Fruit fly (Drosophila melanogaster) whole organism, embryonic: ENCODE results near the gene CG10063.

Source experiments
- Ada2b ChIP-seq: fragments of 200-800 bp; sonication (Bioruptor generic); IDR thresholded peaks from 2 replicates; pipeline ENCODE4 v1.3.6; 2022; ENCODE audit warnings: missing biosample characterization, missing genetic modification characterization
- B-H1 ChIP-seq: fragments of 200-800 bp; sonication (Bioruptor generic); IDR thresholded peaks from 3 replicates; pipeline ENCODE4 v1.3.6; 2022; ENCODE audit warnings: missing biosample characterization, missing genetic modification characterization
- Blimp-1 ChIP-seq: fragments of 200-800 bp; sonication (Bioruptor generic); optimal IDR thresholded peaks from 3 replicates; lab custom pipeline; 2018; ENCODE audit warnings: missing biosample characterization, missing genetic modification characterization, mild to moderate bottlenecking, moderate library complexity, missing genetic modification reagents
- C15 ChIP-seq: fragments of 200-800 bp; sonication (Bioruptor generic); IDR thresholded peaks from 3 replicates; pipeline ENCODE4 v1.3.6; 2022; ENCODE audit warnings: missing biosample characterization, missing genetic modification characterization
- CG10654 ChIP-seq: fragments of 200-800 bp; sonication (Bioruptor generic); optimal IDR thresholded peaks from 2 replicates; lab custom pipeline; 2016; ENCODE audit warnings: missing biosample characterization, missing genetic modification characterization
- CG11093 ChIP-seq: fragments of 200-800 bp; sonication (Bioruptor generic); IDR thresholded peaks from 3 replicates; pipeline ENCODE4 v1.3.6; 2022; ENCODE audit warnings: missing biosample characterization, missing genetic modification characterization
- CG11398 ChIP-seq: fragments of 200-800 bp; sonication (Bioruptor generic); optimal IDR thresholded peaks from 2 replicates; lab custom pipeline; 2016; ENCODE audit warnings: missing biosample characterization, missing genetic modification characterization
- CG11504 ChIP-seq: fragments of 200-800 bp; sonication (Bioruptor generic); optimal IDR thresholded peaks from 3 replicates; lab custom pipeline; 2019; ENCODE audit warnings: missing biosample characterization, mild to moderate bottlenecking, missing genetic modification characterization, moderate library complexity
- CG11695 ChIP-seq: fragments of 200-800 bp; sonication (Bioruptor generic); IDR thresholded peaks from 3 replicates; pipeline ENCODE4 v1.3.6; 2022; ENCODE audit warnings: missing biosample characterization, missing genetic modification characterization
- CG13287 ChIP-seq: fragments of 200-800 bp; sonication (Bioruptor generic); IDR thresholded peaks from 2 replicates; pipeline ENCODE4 v1.3.6; 2022; ENCODE audit warnings: missing biosample characterization, missing genetic modification characterization; ENCODE audit not compliant: partially characterized antibody
- CG13424 ChIP-seq: fragments of 200-800 bp; sonication (Bioruptor generic); optimal IDR thresholded peaks from 2 replicates; lab custom pipeline; 2019; ENCODE audit warnings: missing biosample characterization, mild to moderate bottlenecking, missing genetic modification characterization, moderate library complexity
- CG15269 ChIP-seq: fragments of 200-800 bp; sonication (Bioruptor generic); optimal IDR thresholded peaks from 2 replicates; lab custom pipeline; 2018; ENCODE audit warnings: missing biosample characterization, mild to moderate bottlenecking, missing genetic modification characterization, moderate library complexity
- CG1603 ChIP-seq: fragments of 200-800 bp; sonication (Bioruptor generic); optimal IDR thresholded peaks from 2 replicates; lab custom pipeline; 2019; ENCODE audit warnings: missing biosample characterization, mild to moderate bottlenecking, missing genetic modification characterization, moderate library complexity
- CG17359 ChIP-seq: fragments of 200-800 bp; sonication (Bioruptor generic); optimal IDR thresholded peaks from 3 replicates; lab custom pipeline; 2018; ENCODE audit warnings: missing biosample characterization, mild to moderate bottlenecking, missing genetic modification characterization, moderate library complexity
- CG2129 ChIP-seq: fragments of 200-800 bp; sonication (Bioruptor generic); IDR thresholded peaks from 2 replicates; pipeline ENCODE4 v1.3.6; 2022; ENCODE audit warnings: missing biosample characterization, missing genetic modification characterization; ENCODE audit not compliant: partially characterized antibody
- CG2678 ChIP-seq: fragments of 200-800 bp; sonication (Bioruptor generic); optimal IDR thresholded peaks from 3 replicates; lab custom pipeline; 2019; ENCODE audit warnings: missing biosample characterization, mild to moderate bottlenecking, missing genetic modification characterization, moderate library complexity
- CG30403 ChIP-seq: fragments of 200-800 bp; sonication (Bioruptor generic); optimal IDR thresholded peaks from 3 replicates; lab custom pipeline; 2016; ENCODE audit warnings: missing biosample characterization, missing genetic modification characterization
- CG31441 ChIP-seq: fragments of 200-800 bp; sonication (Bioruptor generic); IDR thresholded peaks from 2 replicates; pipeline ENCODE4 v1.3.6; 2022; ENCODE audit warnings: missing biosample characterization, missing genetic modification characterization
- CG6683 ChIP-seq: fragments of 200-800 bp; sonication (Bioruptor generic); optimal IDR thresholded peaks from 2 replicates; lab custom pipeline; 2017; ENCODE audit warnings: missing biosample characterization, mild to moderate bottlenecking, missing genetic modification characterization, missing genetic modification reagents
- CG7372 ChIP-seq: fragments of 200-800 bp; sonication (Bioruptor generic); IDR thresholded peaks from 2 replicates; pipeline ENCODE4 v1.3.6; 2022; ENCODE audit warnings: missing biosample characterization, missing genetic modification characterization
- CG7839 ChIP-seq: fragments of 200-800 bp; sonication (Bioruptor generic); optimal IDR thresholded peaks from 3 replicates; lab custom pipeline; 2018; ENCODE audit warnings: missing biosample characterization, mild to moderate bottlenecking, missing genetic modification characterization, moderate library complexity
- CG8478 ChIP-seq: fragments of >200 bp; optimal IDR thresholded peaks from 2 replicates; lab custom pipeline; 2018
- ERR ChIP-seq: fragments of 200-800 bp; sonication (Bioruptor generic); optimal IDR thresholded peaks from 2 replicates; lab custom pipeline; 2016; ENCODE audit warnings: missing biosample characterization, missing genetic modification characterization
- Meics ChIP-seq: fragments of 200-800 bp; sonication (Bioruptor generic); optimal IDR thresholded peaks from 2 replicates; lab custom pipeline; 2017; ENCODE audit warnings: missing biosample characterization, mild to moderate bottlenecking, missing genetic modification characterization
- Oli ChIP-seq: fragments of 200-800 bp; sonication (Bioruptor generic); optimal IDR thresholded peaks from 2 replicates; lab custom pipeline; 2018; ENCODE audit warnings: missing biosample characterization, mild to moderate bottlenecking, missing genetic modification characterization, moderate library complexity
- Rfx ChIP-seq: fragments of 200-800 bp; sonication (Bioruptor generic); IDR thresholded peaks from 2 replicates; pipeline ENCODE4 v1.3.6; 2022; ENCODE audit warnings: missing biosample characterization, missing genetic modification characterization
- Sry-β ChIP-seq: fragments of 200-800 bp; sonication (Bioruptor generic); optimal IDR thresholded peaks from 2 replicates; lab custom pipeline; 2018; ENCODE audit warnings: missing biosample characterization, mild to moderate bottlenecking, missing genetic modification characterization, moderate library complexity
- Vsx1 ChIP-seq: fragments of 200-800 bp; sonication (Bioruptor generic); optimal IDR thresholded peaks from 2 replicates; lab custom pipeline; 2017; ENCODE audit warnings: missing biosample characterization, mild to moderate bottlenecking, missing genetic modification characterization, missing genetic modification reagents
- YL-1 ChIP-seq: fragments of 200-800 bp; sonication (Bioruptor generic); optimal IDR thresholded peaks from 3 replicates; lab custom pipeline; 2017; ENCODE audit warnings: missing biosample characterization, mild to moderate bottlenecking, missing genetic modification characterization
- ato ChIP-seq: fragments of 200-800 bp; sonication (Bioruptor generic); IDR thresholded peaks from 2 replicates; pipeline ENCODE4 v1.3.6; 2022; ENCODE audit warnings: missing biosample characterization, missing genetic modification characterization; ENCODE audit not compliant: partially characterized antibody
- bcd ChIP-seq: fragments of 200-800 bp; sonication (Bioruptor generic); optimal IDR thresholded peaks from 2 replicates; lab custom pipeline; 2017; ENCODE audit warnings: missing biosample characterization, mild to moderate bottlenecking, missing genetic modification characterization
- bigmax ChIP-seq: fragments of 200-800 bp; sonication (Bioruptor generic); optimal IDR thresholded peaks from 2 replicates; lab custom pipeline; 2018; ENCODE audit warnings: missing biosample characterization, mild to moderate bottlenecking, missing genetic modification characterization
- crp ChIP-seq, 2 experiments: fragments of 200-800 bp; sonication (Bioruptor generic); optimal IDR thresholded peaks; 2 replicates in 1 of 2; 3 replicates in 1 of 2; lab custom pipeline; 2017; ENCODE audit warnings: missing biosample characterization in 2 of 2, missing genetic modification characterization in 2 of 2, mild to moderate bottlenecking in 1 of 2, moderate library complexity in 1 of 2
- dysf ChIP-seq: fragments of 200-800 bp; sonication (Bioruptor generic); IDR thresholded peaks from 3 replicates; pipeline ENCODE4 v1.3.6; 2022; ENCODE audit warnings: missing biosample characterization, missing genetic modification characterization
- esg ChIP-seq: fragments of 200-800 bp; sonication (Bioruptor generic); conservative IDR thresholded peaks from 2 replicates; pipeline ENCODE4 v1.3.6; 2022; ENCODE audit warnings: missing biosample characterization, missing genetic modification characterization
- fd96Cb ChIP-seq: fragments of 200-800 bp; sonication (Bioruptor generic); optimal IDR thresholded peaks from 2 replicates; lab custom pipeline; 2018; ENCODE audit warnings: missing biosample characterization, mild to moderate bottlenecking, missing genetic modification characterization, moderate library complexity
- gem ChIP-seq: fragments of 200-800 bp; sonication (Bioruptor generic); optimal IDR thresholded peaks from 2 replicates; lab custom pipeline; 2019; ENCODE audit warnings: missing biosample characterization, mild to moderate bottlenecking, missing genetic modification characterization, moderate library complexity
- gro ChIP-seq: fragments of 200-800 bp; sonication (Bioruptor generic); optimal IDR thresholded peaks from 2 replicates; lab custom pipeline; 2016; ENCODE audit warnings: missing biosample characterization, missing genetic modification characterization
- gsb ChIP-seq: fragments of 200-800 bp; sonication (Bioruptor generic); IDR thresholded peaks from 2 replicates; pipeline ENCODE4 v1.3.6; 2022; ENCODE audit warnings: missing biosample characterization, missing genetic modification characterization
- gsb-n ChIP-seq: fragments of 200-800 bp; sonication (Bioruptor generic); optimal IDR thresholded peaks from 3 replicates; lab custom pipeline; 2018; ENCODE audit warnings: missing biosample characterization, mild to moderate bottlenecking, missing genetic modification characterization
- ind ChIP-seq: fragments of 200-800 bp; sonication (Bioruptor generic); optimal IDR thresholded peaks from 3 replicates; lab custom pipeline; 2016; ENCODE audit warnings: missing biosample characterization, missing genetic modification characterization
- jigr1 ChIP-seq: fragments of 200-800 bp; sonication (Bioruptor generic); IDR thresholded peaks from 3 replicates; pipeline ENCODE4 v1.3.6; 2022; ENCODE audit warnings: missing biosample characterization, missing genetic modification characterization
- nmo ChIP-seq: fragments of 200-800 bp; sonication (Bioruptor generic); optimal IDR thresholded peaks from 2 replicates; lab custom pipeline; 2018; ENCODE audit warnings: missing biosample characterization, mild to moderate bottlenecking, missing genetic modification characterization, moderate library complexity
- peb ChIP-seq: fragments of 200-800 bp; sonication (Bioruptor generic); IDR thresholded peaks from 2 replicates; pipeline ENCODE4 v1.3.6; 2022; ENCODE audit warnings: missing biosample characterization, missing genetic modification characterization
- phol ChIP-seq: fragments of 200-800 bp; sonication (Bioruptor generic); optimal IDR thresholded peaks from 3 replicates; lab custom pipeline; 2018; ENCODE audit warnings: missing biosample characterization, mild to moderate bottlenecking, missing genetic modification characterization, moderate library complexity
- prd ChIP-seq, 3 experiments: fragments of >200 bp in 2 of 3; fragments of 200-800 bp in 1 of 3; sonication (Bioruptor generic) in 1 of 3; optimal IDR thresholded peaks in 2 of 3; IDR thresholded peaks in 1 of 3; 2 replicates in 2 of 3; 3 replicates in 1 of 3; pipeline versions ENCODE4 v1.3.6 to Lab custom; 2017 to 2022; ENCODE audit warnings: missing biosample characterization in 1 of 3, missing genetic modification characterization in 1 of 3
- sens ChIP-seq: fragments of 200-800 bp; sonication (Bioruptor generic); peaks from one replicate; lab custom pipeline; 2016; ENCODE audit warnings: missing biosample characterization, missing genetic modification characterization
- tin ChIP-seq: fragments of 200-800 bp; sonication (Bioruptor generic); optimal IDR thresholded peaks from 3 replicates; lab custom pipeline; 2016; ENCODE audit warnings: missing biosample characterization, missing genetic modification characterization
- toy ChIP-seq: fragments of 200-800 bp; sonication (Bioruptor generic); IDR thresholded peaks from 2 replicates; pipeline ENCODE4 v1.3.6; 2022; ENCODE audit warnings: missing biosample characterization, missing genetic modification characterization
- wdn ChIP-seq: fragments of 200-800 bp; sonication (Bioruptor generic); IDR thresholded peaks from 2 replicates; pipeline ENCODE4 v1.3.6; 2022; ENCODE audit warnings: missing biosample characterization, missing genetic modification characterization

CG10063 gene

dm6 chr3L:6996907-6997306, 24.6 kb upstream of the CG10063 start (continued):
- no peak for TF ChIP-seq prd (optimal IDR thresholded peaks at IDR 0.05; lab: Kevin White, UChicago)
- TF ChIP-seq prd (GFP tag; IDR thresholded peaks at IDR 0.05; lab: Robert Waterston, UW), result 0 out of 3 replicates have a peak, but pooled peaks have one; percentile 33
- TF ChIP-seq C15 (GFP tag; lab: Robert Waterston, UW), result no peak
- TF ChIP-seq CG2678 (tag; lab: Kevin White, UChicago), result peak; percentile 49
- peak; percentile 3 for TF ChIP-seq Blimp-1
- no peak for TF ChIP-seq CG10654 (GFP tag; lab: Kevin White, UChicago)
- TF ChIP-seq CG17359 (tag; lab: Kevin White, UChicago), result peak; percentile 32
- TF ChIP-seq gem (tag; lab: Kevin White, UChicago), result peak; percentile 41
- no peak for TF ChIP-seq Sry-β (GFP tag; lab: Kevin White, UChicago)
- TF ChIP-seq gsb-n, result no peak
- TF ChIP-seq sens (GFP tag; lab: Kevin White, UChicago), result peak; percentile 80
- TF ChIP-seq Vsx1 (GFP tag; lab: Kevin White, UChicago), result no peak
- TF ChIP-seq CG11093, result 0 out of 3 replicates have a peak, but pooled peaks have one; percentile 35
- peak; percentile 45; the same call in 2 of the 3 replicates for TF ChIP-seq dysf (GFP tag; lab: Robert Waterston, UW)
- peak; percentile 25 for TF ChIP-seq CG7839
- peak; percentile 44; the same call in 1 of the 3 replicates for TF ChIP-seq CG11695 (GFP tag; lab: Robert Waterston, UW)
- TF ChIP-seq Rfx (GFP tag; lab: Robert Waterston, UW), result 0 out of 2 replicates have a peak, but pooled peaks have one; percentile 10
- TF ChIP-seq ERR, result no peak
- TF ChIP-seq B-H1 (GFP tag; lab: Robert Waterston, UW), result no peak
- TF ChIP-seq YL-1 (GFP tag; lab: Kevin White, UChicago), result no peak
- no peak for TF ChIP-seq CG11398
- TF ChIP-seq CG30403 (GFP tag; lab: Kevin White, UChicago), result peak; percentile 5
- TF ChIP-seq gsb (GFP tag; lab: Robert Waterston, UW), result no peak
- TF ChIP-seq phol (tag; lab: Kevin White, UChicago), result peak; percentile 41
- TF ChIP-seq CG2129, result no peak
- TF ChIP-seq nmo (GFP tag; lab: Kevin White, UChicago), result peak; percentile 20
- TF ChIP-seq toy (GFP tag; lab: Robert Waterston, UW), result no peak
- TF ChIP-seq CG1603 (tag; lab: Kevin White, UChicago), result peak; percentile 17
- TF ChIP-seq bcd (GFP tag; lab: Kevin White, UChicago), result peak; percentile 16
- TF ChIP-seq Ada2b (GFP tag; lab: Robert Waterston, UW), result 0 out of 2 replicates have a peak, but pooled peaks have one; percentile 12
- TF ChIP-seq CG15269 (tag; lab: Kevin White, UChicago), result peak; percentile 26
- TF ChIP-seq ato, result no peak
- TF ChIP-seq CG6683 (GFP tag; lab: Kevin White, UChicago), result no peak
- no peak for TF ChIP-seq bigmax (GFP tag; lab: Kevin White, UChicago)
- 0 out of 2 replicates have a peak, but pooled peaks have one; percentile 15 for TF ChIP-seq esg (GFP tag; lab: Robert Waterston, UW)
- no peak for TF ChIP-seq CG13287 (GFP tag; lab: Robert Waterston, UW)
- TF ChIP-seq gro, result no peak
- peak; percentile 34 for TF ChIP-seq Oli (tag; lab: Kevin White, UChicago)
- peak; percentile 38 for TF ChIP-seq fd96Cb
- TF ChIP-seq CG7372 (GFP tag; lab: Robert Waterston, UW), result no peak
- no peak for TF ChIP-seq wdn
- no peak for TF ChIP-seq tin (GFP tag; lab: Kevin White, UChicago)
- TF ChIP-seq peb, result no peak
- TF ChIP-seq crp (GFP tag; optimal IDR thresholded peaks at IDR 0.05; lab: Kevin White, UChicago), result no peak
- peak; percentile 35 for TF ChIP-seq Meics
- TF ChIP-seq ind (GFP tag; lab: Kevin White, UChicago), result peak; percentile 14
- TF ChIP-seq CG8478 (lab: Kevin White, UChicago), result no peak
- TF ChIP-seq CG11504, result peak; percentile 61
- peak; percentile 28 for TF ChIP-seq CG13424 (tag; lab: Kevin White, UChicago)
- peak; percentile 34; the same call in 1 of the 2 replicates for TF ChIP-seq CG31441
- no peak for TF ChIP-seq jigr1
